Worm (Caenorhabditis elegans) whole organism, L4 larva: ENCODE results near the gene srbc-75.

Source experiments
- F10B5.3 ChIP-seq: sonication (generic microtip); optimal IDR thresholded peaks from 2 replicates; lab custom pipeline; 2016; ENCODE audit warnings: mild to moderate bottlenecking, missing genetic modification characterization, missing compliant biosample characterization
- F26F4.8 ChIP-seq: fragments of 200-800 bp; sonication (Bioruptor generic); conservative IDR thresholded peaks from 2 replicates; pipeline ENCODE4 v1.3.6; 2022; ENCODE audit warnings: missing genetic modification characterization, missing compliant biosample characterization
- F49E8.2 ChIP-seq: sonication (generic microtip); optimal IDR thresholded peaks from 2 replicates; lab custom pipeline; 2016; ENCODE audit warnings: missing compliant biosample characterization, mild to moderate bottlenecking, missing genetic modification characterization, borderline replicate concordance
- T26A8.4 ChIP-seq: fragments of 200-800 bp; sonication (Bioruptor generic); IDR thresholded peaks from 2 replicates; pipeline ENCODE4 v1.3.6; 2022; ENCODE audit warnings: missing genetic modification characterization, missing compliant biosample characterization
- Y105C5A.15 ChIP-seq: fragments of 200-800 bp; sonication (Bioruptor generic); IDR thresholded peaks from 2 replicates; pipeline ENCODE4 v1.3.6; 2022; ENCODE audit warnings: missing genetic modification characterization, missing compliant biosample characterization
- Y48G9A.11 ChIP-seq: fragments of 200-800 bp; sonication (Bioruptor generic); IDR thresholded peaks from 2 replicates; pipeline ENCODE4 v1.3.6; 2022; ENCODE audit warnings: missing genetic modification reagents, missing genetic modification characterization, missing compliant biosample characterization
- Y5F2A.4 ChIP-seq: fragments of 200-800 bp; sonication (Bioruptor generic); optimal IDR thresholded peaks from 2 replicates; lab custom pipeline; 2018; ENCODE audit warnings: mild to moderate bottlenecking, missing genetic modification characterization, missing compliant biosample characterization
- ZK337.2 ChIP-seq: fragments of 200-800 bp; sonication (Bioruptor generic); IDR thresholded peaks from 2 replicates; pipeline ENCODE4 v1.3.6; 2022; ENCODE audit warnings: missing genetic modification reagents, missing genetic modification characterization, missing compliant biosample characterization
- aha-1 ChIP-seq: fragments of 150-350 bp; peaks from one replicate; lab custom pipeline; 2014; ENCODE audit warnings: missing biosample characterization, missing genetic modification characterization
- ama-1 ChIP-seq: fragments of 150-350 bp; optimal IDR thresholded peaks from 2 replicates; lab custom pipeline; 2014; ENCODE audit warnings: inconsistent platforms, mixed read lengths
- ces-1 ChIP-seq: fragments of 150-350 bp; sonication (generic microtip); optimal IDR thresholded peaks from 4 replicates; lab custom pipeline; 2014; ENCODE audit warnings: missing biosample characterization, missing genetic modification reagents, missing genetic modification characterization
- dmd-8 ChIP-seq: fragments of 200-800 bp; sonication (Bioruptor generic); IDR thresholded peaks from 2 replicates; pipeline ENCODE4 v1.3.6; 2022; ENCODE audit warnings: missing genetic modification characterization, missing compliant biosample characterization
- dmd-9 ChIP-seq: fragments of 200-800 bp; sonication (Bioruptor generic); IDR thresholded peaks from 2 replicates; pipeline ENCODE4 v1.3.6; 2022; ENCODE audit warnings: missing genetic modification reagents, missing genetic modification characterization, missing compliant biosample characterization
- dpl-1 ChIP-seq: fragments of 150-350 bp; optimal IDR thresholded peaks from 2 replicates; lab custom pipeline; 2014; ENCODE audit warnings: missing biosample characterization, missing genetic modification reagents, missing genetic modification characterization
- dve-1 ChIP-seq: sonication (generic microtip); optimal IDR thresholded peaks from 2 replicates; lab custom pipeline; 2017; ENCODE audit warnings: antibody characterized with exemption, mild to moderate bottlenecking, missing genetic modification characterization, missing compliant biosample characterization; ENCODE audit not compliant: insufficient read depth
- egl-27 ChIP-seq: sonication (generic microtip); optimal IDR thresholded peaks from 3 replicates; lab custom pipeline; 2017; ENCODE audit warnings: missing biosample characterization, missing genetic modification reagents, missing genetic modification characterization
- fkh-10 ChIP-seq: fragments of 150-350 bp; optimal IDR thresholded peaks from 2 replicates; lab custom pipeline; 2014; ENCODE audit warnings: missing biosample characterization, missing genetic modification reagents, missing genetic modification characterization
- hif-1 ChIP-seq, 2 experiments: sonication (generic microtip); optimal IDR thresholded peaks; 2 replicates each; lab custom pipeline; 2016 to 2017; ENCODE audit warnings: missing compliant biosample characterization in 2 of 2, missing genetic modification characterization in 2 of 2, missing genetic modification reagents in 2 of 2, missing genotype in 2 of 2, mild to moderate bottlenecking in 1 of 2
- hlh-11 ChIP-seq: fragments of 200-800 bp; sonication (Bioruptor generic); optimal IDR thresholded peaks from 2 replicates; lab custom pipeline; 2018; ENCODE audit warnings: mild to moderate bottlenecking, missing genetic modification characterization, missing compliant biosample characterization
- hmg-1.1 ChIP-seq: fragments of 200-800 bp; sonication (Bioruptor generic); IDR thresholded peaks from 2 replicates; pipeline ENCODE4 v1.3.6; 2022; ENCODE audit warnings: missing genetic modification reagents, missing genetic modification characterization, missing compliant biosample characterization
- lin-13 ChIP-seq: fragments of 150-350 bp; optimal IDR thresholded peaks from 2 replicates; lab custom pipeline; 2014; ENCODE audit warnings: missing biosample characterization, missing genetic modification reagents, missing genetic modification characterization
- lir-3 ChIP-seq: sonication (generic microtip); optimal IDR thresholded peaks from 2 replicates; lab custom pipeline; 2016; ENCODE audit warnings: mild to moderate bottlenecking, missing genetic modification characterization, missing compliant biosample characterization
- lsy-2 ChIP-seq, 2 experiments: fragments of 150-350 bp in 1 of 2; sonication (generic microtip) in 1 of 2; optimal IDR thresholded peaks; 2 replicates each; lab custom pipeline; 2014 to 2017; ENCODE audit warnings: missing biosample characterization in 2 of 2, missing genetic modification characterization in 2 of 2
- mes-2 ChIP-seq: sonication (generic microtip); optimal IDR thresholded peaks from 2 replicates; lab custom pipeline; 2016; ENCODE audit warnings: missing genotype, mild to moderate bottlenecking, missing genetic modification characterization, missing compliant biosample characterization; ENCODE audit not compliant: poor library complexity, severe bottlenecking
- mxl-2 ChIP-seq: fragments of 200-800 bp; sonication (Bioruptor generic); conservative IDR thresholded peaks from 2 replicates; pipeline ENCODE4 v1.3.6; 2022; ENCODE audit warnings: missing genetic modification reagents, missing genetic modification characterization, missing compliant biosample characterization
- nhr-25 ChIP-seq: sonication (generic microtip); optimal IDR thresholded peaks from 2 replicates; lab custom pipeline; 2017; ENCODE audit warnings: missing genetic modification characterization, mild to moderate bottlenecking, missing compliant biosample characterization, antibody characterized with exemption, moderate library complexity, borderline replicate concordance; ENCODE audit not compliant: insufficient read depth
- nhr-77 ChIP-seq: fragments of 150-350 bp; optimal IDR thresholded peaks from 2 replicates; lab custom pipeline; 2014; ENCODE audit warnings: missing biosample characterization, missing genetic modification characterization
- pha-4 ChIP-seq, 2 experiments: fragments of 150-350 bp in 1 of 2; fragments of 200-800 bp in 1 of 2; sonication (Bioruptor generic) in 1 of 2; IDR thresholded peaks in 1 of 2; optimal IDR thresholded peaks in 1 of 2; 2 replicates each; pipeline versions ENCODE4 v1.3.6 to Lab custom; 2014 to 2022; ENCODE audit warnings: missing genetic modification characterization in 2 of 2, missing genetic modification reagents in 2 of 2, missing biosample characterization in 1 of 2, missing compliant biosample characterization in 1 of 2
- pqm-1 ChIP-seq: sonication (generic microtip); optimal IDR thresholded peaks from 2 replicates; lab custom pipeline; 2017; ENCODE audit warnings: missing biosample characterization, missing genetic modification characterization
- sdz-12 ChIP-seq: fragments of 200-800 bp; sonication (Bioruptor generic); optimal IDR thresholded peaks from 2 replicates; lab custom pipeline; 2018; ENCODE audit warnings: mild to moderate bottlenecking, missing genetic modification characterization, missing compliant biosample characterization
- set-16 ChIP-seq: fragments of 200-800 bp; sonication (Bioruptor generic); IDR thresholded peaks from 2 replicates; pipeline ENCODE4 v1.3.6; 2022; ENCODE audit warnings: missing genetic modification reagents, missing genetic modification characterization, missing compliant biosample characterization
- snpc-4 ChIP-seq: fragments of 150-350 bp; optimal IDR thresholded peaks from 2 replicates; lab custom pipeline; 2014; ENCODE audit warnings: missing biosample characterization, missing genetic modification characterization
- spr-1 ChIP-seq: sonication (generic microtip); optimal IDR thresholded peaks from 2 replicates; lab custom pipeline; 2016; ENCODE audit warnings: mild to moderate bottlenecking, missing genetic modification characterization, missing compliant biosample characterization
- spr-3 ChIP-seq: fragments of 200-800 bp; sonication (Bioruptor generic); optimal IDR thresholded peaks from 2 replicates; lab custom pipeline; 2018; ENCODE audit warnings: mild to moderate bottlenecking, missing genetic modification characterization, missing compliant biosample characterization
- unc-62 ChIP-seq, 3 experiments: fragments of 150-350 bp in 1 of 3; sonication (generic microtip); optimal IDR thresholded peaks in 2 of 3; peaks in 1 of 3; 1 replicate in 1 of 3; 2 replicates in 2 of 3; lab custom pipeline; 2014 to 2017; ENCODE audit warnings: missing biosample characterization in 3 of 3, missing genetic modification characterization in 3 of 3, missing genetic modification reagents in 3 of 3, missing genotype in 1 of 3
- vab-7 ChIP-seq: fragments of 200-800 bp; sonication (Bioruptor generic); IDR thresholded peaks from 2 replicates; pipeline ENCODE4 v1.3.6; 2022; ENCODE audit warnings: missing genetic modification reagents, missing genetic modification characterization, missing compliant biosample characterization

Gene srbc-75

ce11 chrV:15225650-15226049, 28.0 kb upstream of the srbc-75 start, which contains the start of gene srw-14:
TSS of gene srw-14 (plus strand) at chrV:15225950.
- TF ChIP-seq F26F4.8 (GFP tag; lab: Robert Waterston, UW) (no peak), spr-3 (no peak), nhr-25 (tag; lab: Kevin White, UChicago) (no peak), unc-62 (GFP tag; optimal IDR thresholded peaks at IDR 0.05 in 1 of 2; lab: Kevin White, UChicago) (no peak), unc-62 (tag; optimal IDR thresholded peaks at IDR 0.05; lab: Kevin White, UChicago) (no peak), sdz-12 (GFP tag; lab: Kevin White, UChicago) (no peak), snpc-4 (tag; lab: Kevin White, UChicago) (no peak), lsy-2 (tag; optimal IDR thresholded peaks at IDR 0.05; lab: Kevin White, UChicago) (no peak), mxl-2 (GFP tag; lab: Robert Waterston, UW) (no peak), aha-1 (tag; lab: Kevin White, UChicago) (no peak), hlh-11 (tag; lab: Kevin White, UChicago) (no peak), nhr-77 (tag; lab: Kevin White, UChicago) (no peak), set-16 (no peak), fkh-10 (GFP tag; lab: Kevin White, UChicago) (no peak), dve-1 (tag; lab: Kevin White, UChicago) (no peak), Y105C5A.15 (no peak), T26A8.4 (GFP tag; lab: Robert Waterston, UW) (no peak), lin-13 (no peak), dmd-8 (GFP tag; lab: Robert Waterston, UW) (no peak), Y48G9A.11 (no peak), F49E8.2 (no peak)

DNA sequence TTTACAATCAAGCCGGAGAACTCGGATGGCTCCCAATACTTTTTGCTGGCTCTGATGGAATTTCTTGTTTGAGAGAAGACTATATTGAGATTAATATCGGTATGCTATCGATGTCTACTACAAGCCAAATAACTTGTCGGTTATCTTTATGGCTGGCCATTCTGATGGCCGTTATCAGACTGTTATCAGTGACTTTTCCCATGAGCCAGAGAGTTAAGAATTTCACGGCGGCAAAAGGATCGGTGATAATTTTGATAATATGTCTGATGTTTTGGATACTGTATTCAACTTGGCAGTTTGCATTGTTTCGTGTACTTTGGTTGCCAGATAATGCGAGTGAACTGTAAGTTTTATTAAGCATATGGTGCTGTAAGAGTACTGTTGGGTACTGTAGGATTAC, 27.4 kb upstream of the srbc-75 start:
- no peak for TF ChIP-seq spr-1
- TF ChIP-seq pqm-1 (tag; lab: Kevin White, UChicago) = peak; percentile 41
- no peak for TF ChIP-seq mes-2
- TF ChIP-seq Y5F2A.4 (GFP tag; lab: Kevin White, UChicago) = no peak
- TF ChIP-seq fkh-10 (GFP tag; lab: Kevin White, UChicago) = no peak
- no peak for TF ChIP-seq F49E8.2
- TF ChIP-seq Y48G9A.11 = no peak

DNA sequence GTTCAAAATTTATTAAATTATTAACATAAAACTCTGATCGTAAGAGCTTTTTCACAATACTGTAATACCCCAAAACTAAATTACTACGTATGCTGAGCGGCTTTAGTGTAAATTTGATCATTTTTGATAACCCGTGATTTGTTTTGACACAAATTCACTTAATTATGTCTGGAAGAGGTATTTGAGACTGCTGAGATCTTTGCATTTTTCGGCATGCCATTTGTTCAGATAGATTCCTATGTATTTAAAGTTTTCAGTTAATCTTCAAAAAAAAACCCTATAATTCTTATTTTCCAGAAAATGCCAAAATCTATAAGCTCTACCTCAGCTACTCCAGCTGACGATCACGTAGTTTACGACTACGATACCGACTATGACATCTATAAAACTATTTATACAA, 23.4 kb upstream of the srbc-75 start, which contains the start of gene srw-15:
Gene srw-15 (plus strand): TSS at position 301 of the 400 bp plus-strand sequence.
- TF ChIP-seq dpl-1 (no peak), vab-7 (GFP tag; lab: Robert Waterston, UW) (no peak), dve-1 (tag; lab: Kevin White, UChicago) (no peak), ama-1 (lab: Kevin White, UChicago) (no peak), dmd-9 (GFP tag; lab: Robert Waterston, UW) (no peak), lir-3 (tag; lab: Kevin White, UChicago) (no peak), F10B5.3 (tag; lab: Kevin White, UChicago) (no peak), hmg-1.1 (GFP tag; lab: Robert Waterston, UW) (no peak), pha-4 (GFP tag; IDR thresholded peaks at IDR 0.05; lab: Robert Waterston, UW) (no peak), pha-4 (tag; optimal IDR thresholded peaks at IDR 0.05; lab: Kevin White, UChicago) (no peak), pqm-1 (tag; lab: Kevin White, UChicago) (no peak), egl-27 (tag; lab: Kevin White, UChicago) (no peak), ces-1 (GFP tag; lab: Kevin White, UChicago) (no peak), ZK337.2 (GFP tag; lab: Robert Waterston, UW) (no peak), hif-1 (tag; optimal IDR thresholded peaks at IDR 0.05; lab: Kevin White, UChicago) (no peak)
- TF ChIP-seq, all 104 proteins: peak for 0
